Fruit fly (Drosophila melanogaster) whole organism, pupa: Measurements from ENCODE around the gene tara.

Experiments
- CG10348 ChIP-seq: fragments of 200-800 bp; sonication (Bioruptor generic); IDR thresholded peaks from 2 replicates; pipeline ENCODE4 v1.3.6; 2022; ENCODE audit warnings: missing biosample characterization, missing genetic modification characterization
- CG14655 ChIP-seq: fragments of 200-800 bp; sonication (Bioruptor generic); optimal IDR thresholded peaks from 3 replicates; lab custom pipeline; 2017; ENCODE audit warnings: mild to moderate bottlenecking, missing biosample characterization, missing genetic modification reagents, missing genetic modification characterization
- CG17806 ChIP-seq: fragments of 200-800 bp; sonication (Bioruptor generic); optimal IDR thresholded peaks from 2 replicates; lab custom pipeline; 2018; ENCODE audit warnings: missing biosample characterization, mild to moderate bottlenecking, missing genetic modification characterization, moderate library complexity
- CG32121 ChIP-seq: fragments of 200-800 bp; sonication (Bioruptor generic); IDR thresholded peaks from 2 replicates; pipeline ENCODE4 v1.3.6; 2022; ENCODE audit warnings: missing biosample characterization, missing genetic modification characterization
- CG8301 ChIP-seq: fragments of 200-800 bp; sonication (Bioruptor generic); optimal IDR thresholded peaks from 2 replicates; lab custom pipeline; 2018; ENCODE audit warnings: missing biosample characterization, mild to moderate bottlenecking, missing genetic modification characterization
- D1 ChIP-seq: fragments of 200-800 bp; sonication (Bioruptor generic); optimal IDR thresholded peaks from 2 replicates; lab custom pipeline; 2018; ENCODE audit warnings: missing biosample characterization, mild to moderate bottlenecking, missing genetic modification characterization, moderate library complexity
- EcR ChIP-seq: fragments of 200-800 bp; sonication (Bioruptor generic); optimal IDR thresholded peaks from 3 replicates; lab custom pipeline; 2019; ENCODE audit warnings: missing biosample characterization, missing genetic modification characterization, mild to moderate bottlenecking, moderate library complexity, missing genetic modification reagents
- Pif1B ChIP-seq: fragments of 200-800 bp; sonication (Bioruptor generic); optimal IDR thresholded peaks from 3 replicates; lab custom pipeline; 2016; ENCODE audit warnings: missing biosample characterization, missing genetic modification characterization
- rn ChIP-seq: fragments of 200-800 bp; sonication (Bioruptor generic); IDR thresholded peaks from 2 replicates; pipeline ENCODE4 v1.3.6; 2022; ENCODE audit warnings: missing biosample characterization, missing genetic modification characterization

dm6 chr3R:16200497-16201019 is 24.9 kb upstream of the tara start:
- TF ChIP-seq rn = no peak
- TF ChIP-seq D1 (tag; lab: Kevin White, UChicago) = no peak
- TF ChIP-seq CG8301 = no peak
- TF ChIP-seq CG17806 = no peak
- no peak for TF ChIP-seq Pif1B (GFP tag; lab: Kevin White, UChicago)
- TF ChIP-seq CG10348 = no peak
- no peak for TF ChIP-seq EcR (GFP tag; lab: Kevin White, UChicago)
- no peak for TF ChIP-seq CG14655 (GFP tag; lab: Kevin White, UChicago)
- TF ChIP-seq CG32121 = no peak
